Worm (Caenorhabditis elegans) whole organism, L4/young adult: ENCODE results near the gene F38A5.2.

ENCODE experiments used
- W03F9.2 ChIP-seq: fragments of 150-350 bp; optimal IDR thresholded peaks from 2 replicates; lab custom pipeline; 2014; ENCODE audit warnings: missing biosample characterization, missing genetic modification characterization
- dao-5 ChIP-seq: sonication (generic microtip); optimal IDR thresholded peaks from 2 replicates; lab custom pipeline; 2016; ENCODE audit warnings: missing genotype, missing genetic modification characterization, moderate library complexity, missing compliant biosample characterization
- him-1 ChIP-seq: sonication (generic microtip); optimal IDR thresholded peaks from 2 replicates; lab custom pipeline; 2016; ENCODE audit warnings: missing genotype, missing genetic modification reagents, missing genetic modification characterization, missing compliant biosample characterization

ce11 chrIV:6634789-6635188 lies 49.6 kb upstream of the F38A5.2 start, which contains the start of gene metl-13:
- TF ChIP-seq dao-5 (tag; lab: Kevin White, UChicago): no peak
- no peak for TF ChIP-seq him-1 (tag; lab: Kevin White, UChicago)
- TF ChIP-seq W03F9.2 (tag; lab: Kevin White, UChicago): no peak
